Fruit fly (Drosophila melanogaster) whole organism, pupa: Measurements from ENCODE around the gene Fancl.

ENCODE experiments used
- CG10348 ChIP-seq: fragments of 200-800 bp; sonication (Bioruptor generic); IDR thresholded peaks from 2 replicates; pipeline ENCODE4 v1.3.6; 2022; ENCODE audit warnings: missing biosample characterization, missing genetic modification characterization
- CG12605 ChIP-seq: fragments of 200-800 bp; sonication (Bioruptor generic); IDR thresholded peaks from 2 replicates; pipeline ENCODE4 v1.3.6; 2022; ENCODE audit warnings: missing biosample characterization, missing genetic modification characterization
- CG13204 ChIP-seq: fragments of 200-800 bp; sonication (Bioruptor generic); optimal IDR thresholded peaks from 2 replicates; lab custom pipeline; 2018; ENCODE audit warnings: missing biosample characterization, mild to moderate bottlenecking, missing genetic modification characterization, moderate library complexity
- CG14655 ChIP-seq: fragments of 200-800 bp; sonication (Bioruptor generic); optimal IDR thresholded peaks from 3 replicates; lab custom pipeline; 2017; ENCODE audit warnings: mild to moderate bottlenecking, missing biosample characterization, missing genetic modification reagents, missing genetic modification characterization
- CG15710 ChIP-seq: fragments of 200-800 bp; sonication (Bioruptor generic); optimal IDR thresholded peaks from 2 replicates; lab custom pipeline; 2018; ENCODE audit warnings: missing biosample characterization, mild to moderate bottlenecking, missing genetic modification characterization, moderate library complexity
- CG17806 ChIP-seq: fragments of 200-800 bp; sonication (Bioruptor generic); optimal IDR thresholded peaks from 2 replicates; lab custom pipeline; 2018; ENCODE audit warnings: missing biosample characterization, mild to moderate bottlenecking, missing genetic modification characterization, moderate library complexity
- CG32121 ChIP-seq: fragments of 200-800 bp; sonication (Bioruptor generic); IDR thresholded peaks from 2 replicates; pipeline ENCODE4 v1.3.6; 2022; ENCODE audit warnings: missing biosample characterization, missing genetic modification characterization
- CG34367 ChIP-seq: fragments of 200-800 bp; sonication (Bioruptor generic); optimal IDR thresholded peaks from 2 replicates; lab custom pipeline; 2018; ENCODE audit warnings: missing biosample characterization, mild to moderate bottlenecking, missing genetic modification characterization
- CG4496 ChIP-seq: fragments of 200-800 bp; sonication (Bioruptor generic); IDR thresholded peaks from 3 replicates; pipeline ENCODE4 v1.3.6; 2022; ENCODE audit warnings: missing biosample characterization, missing genetic modification characterization
- CG8159 ChIP-seq: fragments of 200-800 bp; sonication (Bioruptor generic); optimal IDR thresholded peaks from 3 replicates; lab custom pipeline; 2018; ENCODE audit warnings: missing biosample characterization, mild to moderate bottlenecking, missing genetic modification characterization, moderate library complexity
- CG8301 ChIP-seq: fragments of 200-800 bp; sonication (Bioruptor generic); optimal IDR thresholded peaks from 2 replicates; lab custom pipeline; 2018; ENCODE audit warnings: missing biosample characterization, mild to moderate bottlenecking, missing genetic modification characterization
- CG9948 ChIP-seq: fragments of 200-800 bp; sonication (Bioruptor generic); optimal IDR thresholded peaks from 2 replicates; lab custom pipeline; 2018; ENCODE audit warnings: missing biosample characterization, mild to moderate bottlenecking, missing genetic modification characterization, moderate library complexity
- D1 ChIP-seq: fragments of 200-800 bp; sonication (Bioruptor generic); optimal IDR thresholded peaks from 2 replicates; lab custom pipeline; 2018; ENCODE audit warnings: missing biosample characterization, mild to moderate bottlenecking, missing genetic modification characterization, moderate library complexity
- EcR ChIP-seq: fragments of 200-800 bp; sonication (Bioruptor generic); optimal IDR thresholded peaks from 3 replicates; lab custom pipeline; 2019; ENCODE audit warnings: missing biosample characterization, missing genetic modification characterization, mild to moderate bottlenecking, moderate library complexity, missing genetic modification reagents
- Ets98B ChIP-seq: fragments of 200-800 bp; sonication (Bioruptor generic); IDR thresholded peaks from 2 replicates; pipeline ENCODE4 v1.3.6; 2022; ENCODE audit warnings: missing biosample characterization, missing genetic modification characterization
- Pif1A ChIP-seq: fragments of 200-800 bp; sonication (Bioruptor generic); optimal IDR thresholded peaks from 3 replicates; lab custom pipeline; 2016; ENCODE audit warnings: missing biosample characterization, missing genetic modification characterization
- Pif1B ChIP-seq: fragments of 200-800 bp; sonication (Bioruptor generic); optimal IDR thresholded peaks from 3 replicates; lab custom pipeline; 2016; ENCODE audit warnings: missing biosample characterization, missing genetic modification characterization
- Snoo ChIP-seq: fragments of 200-800 bp; sonication (Bioruptor generic); optimal IDR thresholded peaks from 3 replicates; lab custom pipeline; 2017; ENCODE audit warnings: missing biosample characterization, mild to moderate bottlenecking, missing genetic modification characterization, inconsistent platforms
- fd96Ca ChIP-seq: fragments of 200-800 bp; sonication (Bioruptor generic); IDR thresholded peaks from 3 replicates; pipeline ENCODE4 v1.3.6; 2022; ENCODE audit warnings: missing biosample characterization, missing genetic modification characterization
- gl ChIP-seq: fragments of 200-800 bp; sonication (Bioruptor generic); optimal IDR thresholded peaks from 2 replicates; lab custom pipeline; 2018; ENCODE audit warnings: missing biosample characterization, mild to moderate bottlenecking, missing genetic modification characterization
- rn ChIP-seq: fragments of 200-800 bp; sonication (Bioruptor generic); IDR thresholded peaks from 2 replicates; pipeline ENCODE4 v1.3.6; 2022; ENCODE audit warnings: missing biosample characterization, missing genetic modification characterization

Gene Fancl

DNA sequence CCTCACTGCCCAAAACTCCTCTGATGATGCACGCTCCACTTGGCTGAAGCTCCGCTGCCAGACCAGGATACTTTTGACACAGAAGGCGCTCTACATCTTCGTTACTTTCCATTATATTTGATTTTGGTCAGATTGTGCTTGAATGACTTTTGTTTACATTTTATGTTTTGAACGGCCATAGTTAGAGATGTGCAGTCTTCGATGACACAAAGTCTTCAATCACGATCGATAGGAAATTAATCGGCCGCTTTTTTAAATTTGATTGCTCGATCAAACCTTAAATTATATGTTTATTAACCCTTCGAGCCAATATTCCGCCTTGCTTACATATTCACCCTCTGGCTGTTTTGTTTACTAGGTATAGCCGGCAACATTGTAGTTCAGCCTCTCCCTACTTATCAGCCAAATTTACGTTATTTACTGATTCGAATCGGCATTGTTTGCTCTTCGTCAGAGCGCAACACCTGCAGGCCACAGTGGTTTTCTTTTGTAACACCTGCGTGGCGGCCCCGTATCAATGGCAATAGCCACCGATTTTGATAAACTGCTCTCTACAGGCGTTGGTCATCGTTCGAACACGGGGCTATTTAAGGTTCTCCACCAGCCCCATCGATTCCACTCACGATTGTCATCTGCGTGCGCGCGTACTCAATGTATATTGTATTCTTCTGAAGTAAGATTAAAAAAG is at the start of gene Fancl, which contains the start of gene Npc2e:
Gene Fancl, minus strand, starts transcription at position 175 of the 688 bp plus-strand sequence.
Gene Npc2e, plus strand, starts transcription at position 638 of the 688 bp plus-strand sequence.
- TF ChIP-seq Pif1A (GFP tag; lab: Kevin White, UChicago) (no peak), CG8159 (no peak), Pif1B (no peak), Snoo (tag; lab: Kevin White, UChicago) (no peak), Ets98B (no peak), CG10348 (GFP tag; lab: Robert Waterston, UW) (no peak), gl (tag; lab: Kevin White, UChicago) (no peak), rn (GFP tag; lab: Robert Waterston, UW) (no peak), CG34367 (tag; lab: Kevin White, UChicago) (no peak), CG15710 (tag; lab: Kevin White, UChicago) (no peak), D1 (tag; lab: Kevin White, UChicago) (no peak), CG12605 (GFP tag; lab: Robert Waterston, UW) (no peak), CG13204 (GFP tag; lab: Kevin White, UChicago) (no peak)

DNA sequence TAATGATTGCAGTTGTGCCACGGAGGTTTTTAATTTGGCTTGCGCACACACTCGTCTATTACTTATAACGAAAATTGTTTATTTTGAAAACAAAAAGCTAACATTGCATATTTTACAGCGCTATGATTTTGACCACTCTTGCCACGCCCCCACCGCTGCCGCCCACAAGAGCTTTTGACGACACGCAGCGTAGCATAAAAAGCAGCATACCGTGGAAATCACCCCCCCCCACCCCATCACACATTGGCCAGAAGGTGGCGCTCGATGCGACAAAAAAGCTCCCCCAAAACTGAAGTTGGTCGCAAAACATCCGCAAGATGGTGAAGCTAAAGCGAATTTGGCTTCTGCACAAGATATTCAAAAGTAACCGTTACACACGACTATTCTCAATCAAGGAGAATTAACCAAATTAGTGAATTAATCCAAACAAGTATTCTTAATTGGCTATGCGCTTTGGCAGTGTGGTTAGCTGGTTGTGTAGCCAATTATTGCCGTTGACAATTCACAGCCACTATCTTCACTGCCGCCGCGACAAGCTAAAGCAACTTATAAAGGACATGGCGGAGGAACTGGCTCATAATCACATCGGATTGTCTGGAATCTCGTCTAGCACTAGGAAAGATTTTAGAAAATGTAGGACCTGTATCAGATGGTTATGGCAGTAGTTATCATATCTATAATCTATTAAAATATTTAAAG is 48.0 kb upstream of the Fancl start:
- TF ChIP-seq CG10348 (GFP tag; lab: Robert Waterston, UW) (no peak), gl (tag; lab: Kevin White, UChicago) (no peak), CG4496 (peak; percentile 52; the same call in 1 of the 3 replicates), CG9948 (tag; lab: Kevin White, UChicago) (no peak)
- TF ChIP-seq, all 21 proteins: peak for 1

DNA sequence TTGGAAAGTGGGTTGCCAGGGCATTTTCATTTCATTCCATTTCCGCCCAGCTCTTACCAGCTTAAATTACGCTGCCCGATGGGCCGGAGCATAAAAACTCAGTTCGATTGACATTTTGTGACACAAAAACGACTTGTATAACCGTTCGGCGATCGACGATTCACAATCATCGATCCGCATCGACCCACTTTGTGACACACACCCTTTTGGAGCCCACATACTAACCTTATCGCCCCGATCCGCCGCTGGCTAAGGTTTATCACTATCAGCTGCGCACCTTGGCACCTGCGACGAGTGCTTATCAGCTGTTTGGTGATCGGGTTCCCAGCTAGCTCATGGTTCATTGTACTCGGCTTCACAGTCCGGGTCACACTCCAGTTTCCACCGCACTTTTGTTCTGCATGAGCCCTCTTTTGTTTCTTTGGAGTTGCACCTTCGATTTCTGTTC is 46.8 kb upstream of the Fancl start:
- TF ChIP-seq Pif1B (no peak), EcR (GFP tag; lab: Kevin White, UChicago) (peak; percentile 84)
- TF ChIP-seq, all 21 proteins: peak for 1

DNA sequence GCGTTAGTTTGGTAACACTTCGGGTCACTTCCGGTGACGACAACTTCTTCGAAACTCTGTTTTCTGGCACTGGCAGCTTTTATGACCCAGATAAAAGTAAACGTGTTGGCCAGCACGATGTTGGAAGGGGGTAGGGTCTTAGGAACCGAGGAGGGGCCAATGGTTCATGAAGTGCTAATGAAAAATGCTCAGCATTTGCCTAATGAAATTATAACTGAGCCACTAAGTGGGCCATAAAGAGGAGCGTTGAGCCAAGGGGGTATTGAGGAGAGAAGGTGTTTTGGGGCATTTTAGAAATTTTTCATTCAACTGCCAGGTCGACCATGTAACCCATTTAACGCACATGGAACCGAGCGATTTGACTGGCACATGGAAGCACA is 45.6 kb upstream of the Fancl start:
- no peak for TF ChIP-seq CG13204 (GFP tag; lab: Kevin White, UChicago)
- TF ChIP-seq rn (GFP tag; lab: Robert Waterston, UW): no peak
- no peak for TF ChIP-seq CG14655
- no peak for TF ChIP-seq Pif1A (GFP tag; lab: Kevin White, UChicago)
- TF ChIP-seq CG17806 (tag; lab: Kevin White, UChicago): no peak
- no peak for TF ChIP-seq EcR (GFP tag; lab: Kevin White, UChicago)

DNA sequence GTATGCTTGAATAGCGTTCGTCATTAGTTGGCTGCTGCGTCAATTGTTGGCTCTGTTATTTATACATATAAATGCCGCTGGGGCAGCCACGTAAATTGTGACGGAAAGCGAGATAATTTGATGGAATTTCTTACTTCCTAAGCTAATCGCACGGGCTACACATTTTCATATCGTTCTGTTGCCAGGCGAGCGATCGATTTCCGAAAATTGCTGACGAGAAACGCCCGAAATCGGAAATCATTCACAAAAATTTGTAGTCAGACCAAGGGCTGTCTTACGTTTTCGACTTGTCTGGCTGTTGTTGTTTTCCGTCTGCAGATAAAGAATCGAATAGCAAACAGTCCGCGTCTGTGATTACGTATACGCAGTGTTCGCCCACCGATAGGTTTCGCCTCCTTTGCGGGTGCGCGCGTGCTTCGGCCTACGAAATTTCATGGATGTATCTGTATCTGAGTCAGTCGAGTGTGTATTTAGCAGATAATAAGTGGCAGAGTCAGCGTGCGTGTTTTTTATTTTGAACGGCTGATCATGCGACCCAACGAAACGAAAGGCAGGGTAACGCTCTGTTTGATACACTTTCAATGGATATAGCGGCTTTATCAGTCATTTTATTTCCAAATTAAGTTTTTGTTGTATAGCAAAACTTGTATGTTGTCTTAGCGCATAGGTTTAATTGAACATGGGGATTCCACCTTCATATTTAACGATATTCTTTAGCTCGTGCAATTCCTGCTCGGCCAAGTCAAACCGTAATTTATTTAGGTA is 45.0 kb upstream of the Fancl start:
- no peak for TF ChIP-seq Pif1A (GFP tag; lab: Kevin White, UChicago)
- TF ChIP-seq CG10348 (GFP tag; lab: Robert Waterston, UW): no peak
- TF ChIP-seq CG8301: no peak
- TF ChIP-seq CG14655: no peak
- no peak for TF ChIP-seq CG15710 (tag; lab: Kevin White, UChicago)
- TF ChIP-seq fd96Ca (GFP tag; lab: Robert Waterston, UW): no peak
- TF ChIP-seq Ets98B: no peak
- TF ChIP-seq D1 (tag; lab: Kevin White, UChicago): no peak
- no peak for TF ChIP-seq Snoo (tag; lab: Kevin White, UChicago)
- TF ChIP-seq CG12605 (GFP tag; lab: Robert Waterston, UW): 0 out of 2 replicates have a peak, but pooled peaks have one; percentile 8
- no peak for TF ChIP-seq CG34367 (tag; lab: Kevin White, UChicago)
- no peak for TF ChIP-seq CG17806 (tag; lab: Kevin White, UChicago)
- 0 out of 2 replicates have a peak, but pooled peaks have one; percentile 11 for TF ChIP-seq CG32121 (GFP tag; lab: Robert Waterston, UW)
- TF ChIP-seq rn (GFP tag; lab: Robert Waterston, UW): no peak
- TF ChIP-seq CG13204 (GFP tag; lab: Kevin White, UChicago): no peak
- no peak for TF ChIP-seq CG9948 (tag; lab: Kevin White, UChicago)
- TF ChIP-seq EcR (GFP tag; lab: Kevin White, UChicago): peak; percentile 55
- TF ChIP-seq CG8159: no peak
- no peak for TF ChIP-seq CG4496
- TF ChIP-seq gl (tag; lab: Kevin White, UChicago): no peak
- no peak for TF ChIP-seq Pif1B

DNA sequence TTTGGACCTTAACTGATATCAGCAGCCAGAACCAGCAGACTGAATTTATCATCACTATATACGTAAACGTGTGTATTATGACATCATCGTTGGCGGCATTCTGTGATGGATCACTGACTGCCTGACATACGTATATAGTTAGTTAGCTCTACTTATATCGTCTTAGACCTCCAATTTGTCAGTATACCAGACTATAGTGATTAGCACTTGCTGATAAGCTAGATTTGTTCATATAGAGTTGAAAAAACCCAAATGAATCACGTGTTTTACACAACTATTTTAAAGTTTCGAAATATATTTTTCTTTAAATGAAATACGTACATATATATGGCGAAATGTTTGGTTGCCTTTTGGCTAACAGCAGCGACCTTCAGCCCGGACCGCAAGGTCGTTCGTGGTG is 43.1 kb upstream of the Fancl start:
- TF ChIP-seq CG10348 (GFP tag; lab: Robert Waterston, UW) (no peak), EcR (GFP tag; lab: Kevin White, UChicago) (no peak), fd96Ca (GFP tag; lab: Robert Waterston, UW) (no peak), gl (tag; lab: Kevin White, UChicago) (no peak), CG8301 (no peak), CG14655 (no peak), CG13204 (GFP tag; lab: Kevin White, UChicago) (no peak), CG15710 (tag; lab: Kevin White, UChicago) (no peak), D1 (tag; lab: Kevin White, UChicago) (no peak)
